Fruit fly (Drosophila melanogaster) whole organism, embryonic: Measurements from ENCODE around the gene CG10576.

ENCODE experiments used
- CG11560 ChIP-seq: fragments of 200-800 bp; sonication (Bioruptor generic); IDR thresholded peaks from 3 replicates; pipeline ENCODE4 v1.3.6; 2022; ENCODE audit warnings: missing biosample characterization, missing genetic modification characterization
- CG17912 ChIP-seq: fragments of 200-800 bp; sonication (Bioruptor generic); optimal IDR thresholded peaks from 2 replicates; lab custom pipeline; 2018; ENCODE audit warnings: missing biosample characterization, mild to moderate bottlenecking, missing genetic modification characterization
- CG18764 ChIP-seq: fragments of 200-800 bp; sonication (Bioruptor generic); optimal IDR thresholded peaks from 3 replicates; lab custom pipeline; 2016; ENCODE audit warnings: missing biosample characterization, missing genetic modification characterization
- Eip74EF ChIP-seq, 2 experiments: fragments of 200-800 bp in 1 of 2; fragments of >200 bp in 1 of 2; sonication (Bioruptor generic) in 1 of 2; optimal IDR thresholded peaks; 2 replicates each; lab custom pipeline; 2017 to 2019; ENCODE audit warnings: missing biosample characterization in 2 of 2, missing genetic modification characterization in 2 of 2, mild to moderate bottlenecking in 1 of 2, moderate library complexity in 1 of 2
- Xrp1 ChIP-seq: fragments of 200-800 bp; sonication (Bioruptor generic); IDR thresholded peaks from 2 replicates; pipeline ENCODE4 v1.3.6; 2022; ENCODE audit warnings: missing biosample characterization, missing genetic modification characterization
- chinmo ChIP-seq: fragments of 200-800 bp; sonication (Bioruptor generic); IDR thresholded peaks from 4 replicates; pipeline ENCODE4 v1.3.6; 2022; ENCODE audit warnings: missing biosample characterization, missing genetic modification characterization; ENCODE audit not compliant: partially characterized antibody
- dan ChIP-seq: fragments of 200-800 bp; sonication (Bioruptor generic); IDR thresholded peaks from 2 replicates; pipeline ENCODE4 v1.3.6; 2022; ENCODE audit warnings: missing biosample characterization, missing genetic modification characterization
- psq ChIP-seq: fragments of 200-800 bp; sonication (Bioruptor generic); optimal IDR thresholded peaks from 2 replicates; lab custom pipeline; 2017; ENCODE audit warnings: missing biosample characterization, missing genetic modification characterization
- sd ChIP-seq: fragments of 200-800 bp; sonication (Bioruptor generic); optimal IDR thresholded peaks from 3 replicates; lab custom pipeline; 2018; ENCODE audit warnings: missing biosample characterization, mild to moderate bottlenecking, missing genetic modification characterization, moderate library complexity

DNA sequence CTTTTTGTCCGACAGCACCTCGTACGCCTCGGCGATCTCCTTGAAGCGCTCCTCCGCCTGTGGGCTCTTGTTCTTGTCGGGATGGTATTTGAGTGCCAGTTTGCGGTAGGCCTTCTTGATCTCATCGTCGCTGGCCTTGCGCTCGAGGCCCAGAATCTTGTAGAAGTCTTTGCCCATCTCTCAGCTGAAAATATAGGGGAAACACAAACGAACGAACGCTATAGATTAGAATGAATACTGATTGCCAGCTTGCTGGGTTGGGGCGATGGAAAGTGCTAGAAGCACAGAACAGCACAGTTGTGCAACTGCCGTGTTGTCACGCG lies 14.1 kb downstream of the CG10576 start:
- no peak for TF ChIP-seq sd (tag; lab: Kevin White, UChicago)
- no peak for TF ChIP-seq chinmo (GFP tag; lab: Robert Waterston, UW)
- no peak for TF ChIP-seq Xrp1 (GFP tag; lab: Robert Waterston, UW)
- no peak for TF ChIP-seq dan (GFP tag; lab: Robert Waterston, UW)
- TF ChIP-seq psq (GFP tag; lab: Kevin White, UChicago): no peak
- no peak for TF ChIP-seq CG17912 (GFP tag; lab: Kevin White, UChicago)
- TF ChIP-seq Eip74EF (GFP tag; optimal IDR thresholded peaks at IDR 0.05; lab: Kevin White, UChicago): no peak
- TF ChIP-seq CG18764 (GFP tag; lab: Kevin White, UChicago): no peak
- TF ChIP-seq CG11560 (tag; lab: Robert Waterston, UW): no peak
